In genomic region chrV:5667337-5667736, ce11 we compare ENCODE assay signal across 7 worm cellular contexts.
TF ChIP-seq lines count a peak whose summit lies in the region.

No protein-coding gene starts in this region.

TF ChIP-seq in whole organism, L1 larva, 84 proteins besides CTCF, POLR2A, EP300 and RAD21 (continues in another document):
- TF ChIP-seq nhr-90 (tag; optimal IDR thresholded peaks at IDR 0.05; lab: Kevin White, UChicago; ENCODE audit: poor library complexity) (peak; percentile 59), tbx-2 (tag; optimal IDR thresholded peaks at IDR 0.05; lab: Kevin White, UChicago) (no peak), Y116A8C.19 (tag; optimal IDR thresholded peaks at IDR 0.05; lab: Kevin White, UChicago; ENCODE audit: borderline replicate concordance) (no peak), mdl-1 (tag; optimal IDR thresholded peaks at IDR 0.05; lab: Kevin White, UChicago) (no peak), vab-15 (tag; optimal IDR thresholded peaks at IDR 0.05; lab: Kevin White, UChicago) (no peak), C16A3.4 (tag; optimal IDR thresholded peaks at IDR 0.05; lab: Kevin White, UChicago) (no peak), nhr-47 (tag; optimal IDR thresholded peaks at IDR 0.05; lab: Kevin White, UChicago) (peak; percentile 36), ceh-8 (GFP tag; optimal IDR thresholded peaks at IDR 0.05; lab: Kevin White, UChicago) (no peak), hlh-17 (GFP tag; optimal IDR thresholded peaks at IDR 0.05; lab: Kevin White, UChicago; ENCODE audit: borderline replicate concordance) (no peak), aly-2 (tag; optimal IDR thresholded peaks at IDR 0.05; lab: Kevin White, UChicago) (no peak), nhr-77 (tag; optimal IDR thresholded peaks at IDR 0.05; lab: Kevin White, UChicago) (no peak), lin-15B (tag; optimal IDR thresholded peaks at IDR 0.05; lab: Kevin White, UChicago) (no peak), skn-1 (tag; optimal IDR thresholded peaks at IDR 0.05; lab: Kevin White, UChicago) (no peak)

TF ChIP-seq in whole organism, L2 larva, 48 proteins besides CTCF, POLR2A, EP300 and RAD21 (continues in another document):
- TF ChIP-seq blmp-1 (tag; optimal IDR thresholded peaks at IDR 0.05; lab: Kevin White, UChicago; ENCODE audit: insufficient read depth) = no peak
- TF ChIP-seq elt-3 (tag; optimal IDR thresholded peaks at IDR 0.05; lab: Kevin White, UChicago) = no peak
- TF ChIP-seq skn-1 (tag; optimal IDR thresholded peaks at IDR 0.05; lab: Kevin White, UChicago) = no peak
- TF ChIP-seq sma-3 (GFP tag; optimal IDR thresholded peaks at IDR 0.05; lab: Kevin White, UChicago) = peak; percentile 65
- no peak for TF ChIP-seq C34F6.9 (tag; optimal IDR thresholded peaks at IDR 0.05; lab: Kevin White, UChicago)
- TF ChIP-seq zag-1 (tag; optimal IDR thresholded peaks at IDR 0.05; lab: Kevin White, UChicago) = no peak
- no peak for TF ChIP-seq egl-27 (tag; optimal IDR thresholded peaks at IDR 0.05; lab: Kevin White, UChicago)
- TF ChIP-seq sem-4 (tag; optimal IDR thresholded peaks at IDR 0.05; lab: Kevin White, UChicago) = no peak
- TF ChIP-seq lin-13 (GFP tag; optimal IDR thresholded peaks at IDR 0.05; lab: Kevin White, UChicago) = no peak
- no peak for TF ChIP-seq lsy-2 (tag; optimal IDR thresholded peaks at IDR 0.05; lab: Kevin White, UChicago)
- no peak for TF ChIP-seq ZK546.5 (tag; optimal IDR thresholded peaks at IDR 0.05; lab: Kevin White, UChicago)
- no peak for TF ChIP-seq F13H6.1 (tag; optimal IDR thresholded peaks at IDR 0.05; lab: Kevin White, UChicago)
- TF ChIP-seq Y55F3AM.14 (GFP tag; optimal IDR thresholded peaks at IDR 0.05; lab: Kevin White, UChicago) = peak; percentile 34
- TF ChIP-seq gmeb-1 (tag; optimal IDR thresholded peaks at IDR 0.05; lab: Kevin White, UChicago) = peak; percentile 3

TF ChIP-seq in whole organism, L3 larva, 47 proteins besides CTCF, POLR2A, EP300 and RAD21:
- TF ChIP-seq nhr-25 (tag; optimal IDR thresholded peaks at IDR 0.05; lab: Kevin White, UChicago) = no peak
- TF ChIP-seq nhr-43 (tag; optimal IDR thresholded peaks at IDR 0.05; lab: Kevin White, UChicago; ENCODE audit: poor library complexity, severe bottlenecking) = peak; percentile 86
- no peak for TF ChIP-seq mml-1 (tag; optimal IDR thresholded peaks at IDR 0.05; lab: Kevin White, UChicago)
- TF ChIP-seq elt-2 (tag; optimal IDR thresholded peaks at IDR 0.05; lab: Kevin White, UChicago) = peak; percentile 6
- no peak for TF ChIP-seq jun-1 (tag; optimal IDR thresholded peaks at IDR 0.05; lab: Kevin White, UChicago)
- no peak for TF ChIP-seq unc-62 (GFP tag; optimal IDR thresholded peaks at IDR 0.05; lab: Kevin White, UChicago)
- TF ChIP-seq nhr-77 (tag; optimal IDR thresholded peaks at IDR 0.05; lab: Kevin White, UChicago) = peak; percentile 64
- peak; percentile 71 for TF ChIP-seq lsy-12 (tag; optimal IDR thresholded peaks at IDR 0.05; lab: Kevin White, UChicago)
- peak; percentile 31 for TF ChIP-seq tbx-2 (tag; optimal IDR thresholded peaks at IDR 0.05; lab: Kevin White, UChicago)
- TF ChIP-seq nhr-23 (tag; optimal IDR thresholded peaks at IDR 0.05; lab: Kevin White, UChicago) = peak; percentile 36

TF ChIP-seq in whole organism, L4 larva, 104 proteins besides CTCF, POLR2A, EP300 and RAD21 (continues in another document):
- peak; percentile 88 for TF ChIP-seq snpc-1.2 (GFP tag; IDR thresholded peaks at IDR 0.05; lab: Robert Waterston, UW)
- no peak for TF ChIP-seq mdl-1 (tag; optimal IDR thresholded peaks at IDR 0.05; lab: Kevin White, UChicago)
- peak; percentile 14 for TF ChIP-seq hlh-30 (tag; optimal IDR thresholded peaks at IDR 0.05; lab: Kevin White, UChicago; ENCODE audit: insufficient read depth)
- TF ChIP-seq lin-13 (GFP tag; optimal IDR thresholded peaks at IDR 0.05; lab: Kevin White, UChicago) = peak; percentile 29
- TF ChIP-seq nhr-41 (GFP tag; IDR thresholded peaks at IDR 0.05; lab: Robert Waterston, UW) = peak; percentile 83; the same call in 1 of the 2 replicates
- TF ChIP-seq ztf-7 (tag; optimal IDR thresholded peaks at IDR 0.05; lab: Kevin White, UChicago) = no peak
- peak; percentile 86 for TF ChIP-seq egl-43 (GFP tag; IDR thresholded peaks at IDR 0.05; lab: Robert Waterston, UW)
- peak; percentile 85 for TF ChIP-seq lin-38 (GFP tag; IDR thresholded peaks at IDR 0.05; lab: Robert Waterston, UW)
- TF ChIP-seq nhr-76 (tag; optimal IDR thresholded peaks at IDR 0.05; lab: Kevin White, UChicago) = no peak
- TF ChIP-seq Y105C5A.15 (GFP tag; IDR thresholded peaks at IDR 0.05; lab: Robert Waterston, UW) = peak; percentile 99
- no peak for TF ChIP-seq nhr-77 (tag; optimal IDR thresholded peaks at IDR 0.05; lab: Kevin White, UChicago)
- peak; percentile 90 for TF ChIP-seq T26A8.4 (GFP tag; IDR thresholded peaks at IDR 0.05; lab: Robert Waterston, UW)
- no peak for TF ChIP-seq nhr-10 (tag; optimal IDR thresholded peaks at IDR 0.05; lab: Kevin White, UChicago)
- TF ChIP-seq R02D3.7 (tag; optimal IDR thresholded peaks at IDR 0.05; lab: Kevin White, UChicago) = no peak
- TF ChIP-seq D1046.2 (GFP tag; IDR thresholded peaks at IDR 0.05; lab: Robert Waterston, UW) = peak; percentile 92

TF ChIP-seq in whole organism, early embryonic, 17 proteins besides CTCF, POLR2A, EP300 and RAD21:
- TF ChIP-seq pes-1 (GFP tag; IDR thresholded peaks at IDR 0.05; lab: Robert Waterston, UW) = peak; percentile 29; the same call in 1 of the 2 replicates
- TF ChIP-seq tra-4 (tag; optimal IDR thresholded peaks at IDR 0.05; lab: Kevin White, UChicago) = no peak

TF ChIP-seq in whole organism, midembryonic, 9 proteins besides CTCF, POLR2A, EP300 and RAD21:
- TF ChIP-seq ztf-23 (GFP tag; IDR thresholded peaks at IDR 0.05; lab: Robert Waterston, UW) = no peak
- no peak for TF ChIP-seq ztf-29 (GFP tag; IDR thresholded peaks at IDR 0.05; lab: Robert Waterston, UW)
- no peak for TF ChIP-seq ref-1 (GFP tag; conservative IDR thresholded peaks at IDR 0.05; lab: Robert Waterston, UW)
- TF ChIP-seq tab-1 (GFP tag; IDR thresholded peaks at IDR 0.05; lab: Robert Waterston, UW) = no peak
- TF ChIP-seq flt-1 (GFP tag; IDR thresholded peaks at IDR 0.05; lab: Robert Waterston, UW) = peak; percentile 42; the same call in 1 of the 2 replicates
- TF ChIP-seq cog-1 (tag; optimal IDR thresholded peaks at IDR 0.05; lab: Kevin White, UChicago) = no peak
- no peak for TF ChIP-seq T22C8.4 (GFP tag; IDR thresholded peaks at IDR 0.05; lab: Robert Waterston, UW)
- no peak for TF ChIP-seq klf-2 (GFP tag; conservative IDR thresholded peaks at IDR 0.05; lab: Robert Waterston, UW)

TF ChIP-seq in whole organism, young adult, 124 proteins besides CTCF, POLR2A, EP300 and RAD21 (continues in another document):
- TF ChIP-seq madf-10 (tag; optimal IDR thresholded peaks at IDR 0.05; lab: Kevin White, UChicago) (peak; percentile 38), K12H6.12 (tag; optimal IDR thresholded peaks at IDR 0.05; lab: Kevin White, UChicago) (peak; percentile 3), mel-28 (tag; optimal IDR thresholded peaks at IDR 0.05; lab: Kevin White, UChicago; ENCODE audit: borderline replicate concordance) (no peak), mcd-1 (GFP tag; IDR thresholded peaks at IDR 0.05; lab: Robert Waterston, UW) (peak; percentile 28; the same call in 1 of the 2 replicates), aptf-2 (GFP tag; conservative IDR thresholded peaks at IDR 0.05; lab: Robert Waterston, UW) (no peak), Y56A3A.18 (GFP tag; IDR thresholded peaks at IDR 0.05; lab: Robert Waterston, UW) (peak; percentile 60; the same call in 1 of the 2 replicates), rec-8 (tag; optimal IDR thresholded peaks at IDR 0.05; lab: Kevin White, UChicago) (peak; percentile 16 to 66), ztf-18 (tag; optimal IDR thresholded peaks at IDR 0.05; lab: Kevin White, UChicago) (peak; percentile 56), B0035.1 (tag; optimal IDR thresholded peaks at IDR 0.05; lab: Kevin White, UChicago) (peak; percentile 57), tlf-1 (GFP tag; optimal IDR thresholded peaks at IDR 0.05; lab: Kevin White, UChicago) (peak; percentile 27), Y95B8A.8 (GFP tag; IDR thresholded peaks at IDR 0.05; lab: Robert Waterston, UW) (peak; percentile 53; the same call in 1 of the 2 replicates), egl-44 (GFP tag; IDR thresholded peaks at IDR 0.05; lab: Robert Waterston, UW) (peak; percentile 84; the same call in 1 of the 2 replicates), ztf-6 (GFP tag; IDR thresholded peaks at IDR 0.05; lab: Robert Waterston, UW) (peak; percentile 70; the same call in 1 of the 2 replicates), unc-130 (GFP tag; optimal IDR thresholded peaks at IDR 0.05; lab: Kevin White, UChicago) (no peak), ama-1 (optimal IDR thresholded peaks at IDR 0.05; lab: Kevin White, UChicago) (no peak), ama-1 (GFP tag; optimal IDR thresholded peaks at IDR 0.05; lab: Kevin White, UChicago) (peak; percentile 29 to 73), ceh-58 (GFP tag; IDR thresholded peaks at IDR 0.05; lab: Robert Waterston, UW) (peak; percentile 92), B0261.1 (tag; optimal IDR thresholded peaks at IDR 0.05; lab: Kevin White, UChicago) (peak; percentile 70), him-1 (tag; optimal IDR thresholded peaks at IDR 0.05; lab: Kevin White, UChicago) (peak; percentile 79), die-1 (tag; optimal IDR thresholded peaks at IDR 0.05; lab: Kevin White, UChicago) (peak; percentile 82), hsf-1 (GFP tag; IDR thresholded peaks at IDR 0.05; lab: Robert Waterston, UW) (peak; percentile 58; the same call in 1 of the 2 replicates), D2030.7 (GFP tag; IDR thresholded peaks at IDR 0.05; lab: Robert Waterston, UW) (peak; percentile 73), F49E8.2 (tag; optimal IDR thresholded peaks at IDR 0.05; lab: Kevin White, UChicago; ENCODE audit: insufficient read depth) (peak; percentile 72), lag-1 (GFP tag; IDR thresholded peaks at IDR 0.05; lab: Robert Waterston, UW) (no peak), lsy-27 (tag; optimal IDR thresholded peaks at IDR 0.05; lab: Kevin White, UChicago; ENCODE audit: borderline replicate concordance, insufficient read depth) (peak; percentile 49), tbx-9 (tag; optimal IDR thresholded peaks at IDR 0.05; lab: Kevin White, UChicago; ENCODE audit: borderline replicate concordance) (no peak), ztf-26 (tag; optimal IDR thresholded peaks at IDR 0.05; lab: Kevin White, UChicago) (peak; percentile 33), unc-62 (GFP tag; optimal IDR thresholded peaks at IDR 0.05; lab: Kevin White, UChicago) (no peak), egl-18 (GFP tag; IDR thresholded peaks at IDR 0.05; lab: Robert Waterston, UW) (no peak), nhr-179 (tag; optimal IDR thresholded peaks at IDR 0.05; lab: Kevin White, UChicago) (peak; percentile 22), ZK185.1 (tag; optimal IDR thresholded peaks at IDR 0.05; lab: Kevin White, UChicago; ENCODE audit: poor library complexity, severe bottlenecking) (no peak), cebp-1 (GFP tag; IDR thresholded peaks at IDR 0.05; lab: Robert Waterston, UW) (0 out of 2 replicates have a peak, but pooled peaks have one; percentile 18), cebp-1 (tag; optimal IDR thresholded peaks at IDR 0.05; lab: Kevin White, UChicago) (no peak), T07F8.4 (tag; optimal IDR thresholded peaks at IDR 0.05; lab: Kevin White, UChicago) (peak; percentile 36)
